Worm (Caenorhabditis elegans) whole organism, midembryonic: ENCODE measurements around the gene tag-281.

Source experiments
- cog-1 ChIP-seq: sonication (generic microtip); optimal IDR thresholded peaks from 2 replicates; lab custom pipeline; 2016; ENCODE audit warnings: missing genetic modification characterization, missing compliant biosample characterization
- flt-1 ChIP-seq: fragments of 200-800 bp; sonication (Bioruptor generic); IDR thresholded peaks from 2 replicates; pipeline ENCODE4 v1.3.6; 2022; ENCODE audit warnings: missing genetic modification characterization, missing compliant biosample characterization

DNA sequence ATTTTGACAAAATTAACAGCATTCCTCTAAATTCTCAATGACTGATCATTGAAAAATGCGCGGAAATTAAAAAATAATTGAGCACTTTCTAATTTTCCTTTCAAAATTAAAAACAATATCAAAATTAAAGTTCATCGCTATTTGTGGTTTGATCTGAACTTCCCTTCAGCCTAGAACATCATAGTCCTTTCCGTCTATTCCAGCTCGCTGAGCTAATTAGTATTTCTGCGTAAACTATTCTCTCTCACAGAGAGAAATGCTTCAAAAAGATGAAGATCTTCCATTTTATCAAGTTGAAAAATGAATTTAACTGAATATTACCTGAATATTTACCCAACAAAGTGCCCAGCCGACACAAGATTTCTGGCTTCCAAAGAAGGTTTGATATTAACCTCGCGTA lies 47.5 kb downstream of the tag-281 start, which contains the start of gene srh-68:
- no peak for TF ChIP-seq cog-1 (tag; lab: Kevin White, UChicago)
- no peak for TF ChIP-seq flt-1 (GFP tag; lab: Robert Waterston, UW)
